Worm (Caenorhabditis elegans) whole organism, mixed stage, embryonic: Measurements from ENCODE around the gene ttr-25.

Experiments
- mab-5 ChIP-seq: fragments of 150-350 bp; optimal IDR thresholded peaks from 2 replicates; lab custom pipeline; 2014; ENCODE audit warnings: missing biosample characterization, missing genetic modification characterization
- nhr-12 ChIP-seq: fragments of 150-350 bp; optimal IDR thresholded peaks from 2 replicates; lab custom pipeline; 2014; ENCODE audit warnings: missing biosample characterization, missing genetic modification characterization
- unc-62 ChIP-seq: fragments of 150-350 bp; optimal IDR thresholded peaks from 2 replicates; lab custom pipeline; 2014; ENCODE audit warnings: missing biosample characterization, missing genetic modification reagents, missing genetic modification characterization

DNA sequence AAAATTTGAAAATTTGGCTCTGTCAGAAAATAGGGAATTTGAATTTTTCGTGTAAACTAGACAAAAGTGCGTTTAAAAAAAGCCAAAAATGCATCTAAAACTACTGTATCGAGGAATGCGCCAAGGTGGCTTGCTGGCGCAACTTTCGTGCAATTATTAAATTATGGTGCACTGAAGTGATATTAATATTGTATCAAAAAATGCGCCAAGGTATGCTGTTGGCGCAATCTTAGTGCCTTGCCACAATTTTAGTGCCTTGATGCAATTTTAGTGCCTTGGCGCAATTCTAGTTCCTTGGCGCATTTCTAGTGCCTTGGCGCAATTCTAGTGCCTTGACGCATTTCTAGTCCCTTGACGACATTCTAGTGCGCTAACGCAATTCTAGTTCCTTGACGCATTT, 18.6 kb downstream of the ttr-25 start:
- TF ChIP-seq mab-5 (tag; lab: Kevin White, UChicago), result no peak
- no peak for TF ChIP-seq unc-62 (GFP tag; lab: Kevin White, UChicago)
- no peak for TF ChIP-seq nhr-12 (tag; lab: Kevin White, UChicago)
